Worm (Caenorhabditis elegans) whole organism, L4 larva: Measurements from ENCODE around the gene tag-273.

Experiments
- F37D6.2 ChIP-seq: sonication (generic microtip); optimal IDR thresholded peaks from 2 replicates; lab custom pipeline; 2016; ENCODE audit warnings: mild to moderate bottlenecking, missing genetic modification characterization, missing compliant biosample characterization
- Y105C5A.15 ChIP-seq: fragments of 200-800 bp; sonication (Bioruptor generic); IDR thresholded peaks from 2 replicates; pipeline ENCODE4 v1.3.6; 2022; ENCODE audit warnings: missing genetic modification characterization, missing compliant biosample characterization
- Y48G9A.11 ChIP-seq: fragments of 200-800 bp; sonication (Bioruptor generic); IDR thresholded peaks from 2 replicates; pipeline ENCODE4 v1.3.6; 2022; ENCODE audit warnings: missing genetic modification reagents, missing genetic modification characterization, missing compliant biosample characterization
- ZK546.5 ChIP-seq, 2 experiments: sonication (generic microtip); optimal IDR thresholded peaks; 2 replicates each; lab custom pipeline; 2017; ENCODE audit warnings: missing biosample characterization in 2 of 2, missing genetic modification characterization in 2 of 2
- aha-1 ChIP-seq: fragments of 150-350 bp; peaks from one replicate; lab custom pipeline; 2014; ENCODE audit warnings: missing biosample characterization, missing genetic modification characterization
- ama-1 ChIP-seq: fragments of 150-350 bp; optimal IDR thresholded peaks from 2 replicates; lab custom pipeline; 2014; ENCODE audit warnings: inconsistent platforms, mixed read lengths
- ceh-20 ChIP-seq: fragments of 200-800 bp; sonication (Bioruptor generic); IDR thresholded peaks from 2 replicates; pipeline ENCODE4 v1.3.6; 2022; ENCODE audit warnings: missing genetic modification reagents, missing genetic modification characterization, missing compliant biosample characterization
- ceh-32 ChIP-seq: sonication (generic microtip); optimal IDR thresholded peaks from 2 replicates; lab custom pipeline; 2016; ENCODE audit warnings: mild to moderate bottlenecking, missing genetic modification characterization, missing compliant biosample characterization; ENCODE audit not compliant: poor library complexity
- ceh-44 ChIP-seq: fragments of 200-800 bp; sonication (Bioruptor generic); IDR thresholded peaks from 2 replicates; pipeline ENCODE4 v1.3.6; 2022; ENCODE audit warnings: missing genetic modification reagents, missing genetic modification characterization, missing compliant biosample characterization
- ceh-62 ChIP-seq: sonication (generic microtip); optimal IDR thresholded peaks from 2 replicates; lab custom pipeline; 2017; ENCODE audit warnings: missing biosample characterization, missing genetic modification characterization
- ceh-82 ChIP-seq: sonication (generic microtip); optimal IDR thresholded peaks from 2 replicates; lab custom pipeline; 2017; ENCODE audit warnings: missing biosample characterization, missing genetic modification characterization
- ces-1 ChIP-seq: fragments of 150-350 bp; sonication (generic microtip); optimal IDR thresholded peaks from 4 replicates; lab custom pipeline; 2014; ENCODE audit warnings: missing biosample characterization, missing genetic modification reagents, missing genetic modification characterization
- cey-2 ChIP-seq: sonication (generic microtip); optimal IDR thresholded peaks from 3 replicates; lab custom pipeline; 2017; ENCODE audit warnings: missing genetic modification characterization, mild to moderate bottlenecking, missing compliant biosample characterization, antibody characterized with exemption, borderline replicate concordance; ENCODE audit not compliant: insufficient read depth
- ctbp-1 ChIP-seq: fragments of 200-800 bp; sonication (Bioruptor generic); IDR thresholded peaks from 2 replicates; pipeline ENCODE4 v1.3.6; 2022; ENCODE audit warnings: missing genetic modification reagents, missing genetic modification characterization, missing compliant biosample characterization
- daf-12 ChIP-seq: fragments of 150-350 bp; optimal IDR thresholded peaks from 2 replicates; lab custom pipeline; 2014; ENCODE audit warnings: missing biosample characterization, missing genetic modification reagents, missing genetic modification characterization
- daf-16 ChIP-seq, 3 experiments: sonication (generic microtip); optimal IDR thresholded peaks; 2 replicates each; lab custom pipeline; 2016 to 2017; ENCODE audit warnings: missing genetic modification characterization in 3 of 3, missing genetic modification reagents in 3 of 3, mild to moderate bottlenecking in 2 of 3, missing compliant biosample characterization in 2 of 3, missing biosample characterization in 1 of 3, moderate library complexity in 1 of 3
- daf-8 ChIP-seq: fragments of 200-800 bp; sonication (Bioruptor generic); IDR thresholded peaks from 2 replicates; pipeline ENCODE4 v1.3.6; 2022; ENCODE audit warnings: missing genetic modification characterization, missing compliant biosample characterization
- dpl-1 ChIP-seq: fragments of 150-350 bp; optimal IDR thresholded peaks from 2 replicates; lab custom pipeline; 2014; ENCODE audit warnings: missing biosample characterization, missing genetic modification reagents, missing genetic modification characterization
- duxl-1 ChIP-seq: sonication (generic microtip); optimal IDR thresholded peaks from 2 replicates; lab custom pipeline; 2016; ENCODE audit warnings: mild to moderate bottlenecking, missing genetic modification characterization, moderate library complexity, missing compliant biosample characterization; ENCODE audit not compliant: poor library complexity
- egl-27 ChIP-seq: sonication (generic microtip); optimal IDR thresholded peaks from 3 replicates; lab custom pipeline; 2017; ENCODE audit warnings: missing biosample characterization, missing genetic modification reagents, missing genetic modification characterization
- fkh-10 ChIP-seq: fragments of 150-350 bp; optimal IDR thresholded peaks from 2 replicates; lab custom pipeline; 2014; ENCODE audit warnings: missing biosample characterization, missing genetic modification reagents, missing genetic modification characterization
- fos-1 ChIP-seq: fragments of 150-350 bp; optimal IDR thresholded peaks from 2 replicates; lab custom pipeline; 2014; ENCODE audit warnings: missing biosample characterization, missing genetic modification characterization
- hlh-11 ChIP-seq: fragments of 200-800 bp; sonication (Bioruptor generic); optimal IDR thresholded peaks from 2 replicates; lab custom pipeline; 2018; ENCODE audit warnings: mild to moderate bottlenecking, missing genetic modification characterization, missing compliant biosample characterization
- lim-7 ChIP-seq: fragments of 200-800 bp; sonication (Bioruptor generic); IDR thresholded peaks from 2 replicates; pipeline ENCODE4 v1.3.6; 2022; ENCODE audit warnings: missing genetic modification characterization, missing compliant biosample characterization
- lin-13 ChIP-seq: fragments of 150-350 bp; optimal IDR thresholded peaks from 2 replicates; lab custom pipeline; 2014; ENCODE audit warnings: missing biosample characterization, missing genetic modification reagents, missing genetic modification characterization
- lin-29 ChIP-seq: fragments of 200-800 bp; sonication (Bioruptor generic); IDR thresholded peaks from 2 replicates; pipeline ENCODE4 v1.3.6; 2022; ENCODE audit warnings: missing genetic modification reagents, missing genetic modification characterization, missing compliant biosample characterization
- lin-38 ChIP-seq: fragments of 200-800 bp; sonication (Bioruptor generic); IDR thresholded peaks from 2 replicates; pipeline ENCODE4 v1.3.6; 2022; ENCODE audit warnings: missing genetic modification reagents, missing genetic modification characterization, missing compliant biosample characterization
- mdl-1 ChIP-seq, 2 experiments: fragments of 150-350 bp in 1 of 2; sonication (generic microtip) in 1 of 2; optimal IDR thresholded peaks; 2 replicates each; lab custom pipeline; 2014 to 2017; ENCODE audit warnings: missing biosample characterization in 2 of 2, missing genetic modification characterization in 2 of 2
- nhr-10 ChIP-seq: fragments of 150-350 bp; optimal IDR thresholded peaks from 2 replicates; lab custom pipeline; 2014; ENCODE audit warnings: missing biosample characterization, missing genetic modification characterization
- nhr-11 ChIP-seq: fragments of 150-350 bp; optimal IDR thresholded peaks from 2 replicates; lab custom pipeline; 2014; ENCODE audit warnings: missing biosample characterization, missing genetic modification characterization
- nhr-237 ChIP-seq: sonication (generic microtip); optimal IDR thresholded peaks from 2 replicates; lab custom pipeline; 2017; ENCODE audit warnings: missing biosample characterization, missing genetic modification characterization
- nhr-25 ChIP-seq: sonication (generic microtip); optimal IDR thresholded peaks from 2 replicates; lab custom pipeline; 2017; ENCODE audit warnings: missing genetic modification characterization, mild to moderate bottlenecking, missing compliant biosample characterization, antibody characterized with exemption, moderate library complexity, borderline replicate concordance; ENCODE audit not compliant: insufficient read depth
- nhr-28 ChIP-seq: fragments of 150-350 bp; optimal IDR thresholded peaks from 2 replicates; lab custom pipeline; 2014; ENCODE audit warnings: missing biosample characterization, missing genetic modification characterization
- nhr-48 ChIP-seq: sonication (generic microtip); optimal IDR thresholded peaks from 2 replicates; lab custom pipeline; 2016; ENCODE audit warnings: mild to moderate bottlenecking, missing genetic modification characterization, missing compliant biosample characterization
- nhr-76 ChIP-seq: fragments of 150-350 bp; optimal IDR thresholded peaks from 2 replicates; lab custom pipeline; 2014; ENCODE audit warnings: missing biosample characterization, missing genetic modification characterization
- nhr-77 ChIP-seq: fragments of 150-350 bp; optimal IDR thresholded peaks from 2 replicates; lab custom pipeline; 2014; ENCODE audit warnings: missing biosample characterization, missing genetic modification characterization
- php-3 ChIP-seq: fragments of 200-800 bp; sonication (Bioruptor generic); IDR thresholded peaks from 2 replicates; pipeline ENCODE4 v1.3.6; 2022; ENCODE audit warnings: missing genetic modification reagents, missing genetic modification characterization, missing compliant biosample characterization
- pqm-1 ChIP-seq: sonication (generic microtip); optimal IDR thresholded peaks from 2 replicates; lab custom pipeline; 2017; ENCODE audit warnings: missing biosample characterization, missing genetic modification characterization
- sdz-12 ChIP-seq: fragments of 200-800 bp; sonication (Bioruptor generic); optimal IDR thresholded peaks from 2 replicates; lab custom pipeline; 2018; ENCODE audit warnings: mild to moderate bottlenecking, missing genetic modification characterization, missing compliant biosample characterization
- set-16 ChIP-seq: fragments of 200-800 bp; sonication (Bioruptor generic); IDR thresholded peaks from 2 replicates; pipeline ENCODE4 v1.3.6; 2022; ENCODE audit warnings: missing genetic modification reagents, missing genetic modification characterization, missing compliant biosample characterization
- snpc-1.2 ChIP-seq: fragments of 200-800 bp; sonication (Bioruptor generic); IDR thresholded peaks from 2 replicates; pipeline ENCODE4 v1.3.6; 2022; ENCODE audit warnings: missing genetic modification reagents, missing genetic modification characterization, missing compliant biosample characterization
- tag-97 ChIP-seq: fragments of 200-800 bp; sonication (Bioruptor generic); IDR thresholded peaks from 2 replicates; pipeline ENCODE4 v1.3.6; 2022; ENCODE audit warnings: missing genetic modification characterization, missing compliant biosample characterization
- tra-1 ChIP-seq: fragments of 200-800 bp; sonication (Bioruptor generic); IDR thresholded peaks from 2 replicates; pipeline ENCODE4 v1.3.6; 2022; ENCODE audit warnings: missing genetic modification reagents, missing genetic modification characterization, missing compliant biosample characterization
- unc-62 ChIP-seq, 3 experiments: fragments of 150-350 bp in 1 of 3; sonication (generic microtip); optimal IDR thresholded peaks in 2 of 3; peaks in 1 of 3; 1 replicate in 1 of 3; 2 replicates in 2 of 3; lab custom pipeline; 2014 to 2017; ENCODE audit warnings: missing biosample characterization in 3 of 3, missing genetic modification characterization in 3 of 3, missing genetic modification reagents in 3 of 3, missing genotype in 1 of 3
- vab-7 ChIP-seq: fragments of 200-800 bp; sonication (Bioruptor generic); IDR thresholded peaks from 2 replicates; pipeline ENCODE4 v1.3.6; 2022; ENCODE audit warnings: missing genetic modification reagents, missing genetic modification characterization, missing compliant biosample characterization
- zag-1 ChIP-seq: fragments of 150-350 bp; optimal IDR thresholded peaks from 2 replicates; lab custom pipeline; 2014; ENCODE audit warnings: missing biosample characterization, missing genetic modification characterization
- zfp-2 ChIP-seq: sonication (generic microtip); optimal IDR thresholded peaks from 2 replicates; lab custom pipeline; 2016; ENCODE audit warnings: mild to moderate bottlenecking, missing genetic modification characterization, missing compliant biosample characterization
- zfp-3 ChIP-seq: fragments of 200-800 bp; sonication (Bioruptor generic); conservative IDR thresholded peaks from 2 replicates; pipeline ENCODE4 v1.3.6; 2022; ENCODE audit warnings: missing genetic modification reagents, missing genetic modification characterization, missing compliant biosample characterization
- ztf-11 ChIP-seq: fragments of 150-350 bp; optimal IDR thresholded peaks from 2 replicates; lab custom pipeline; 2014; ENCODE audit warnings: missing biosample characterization, missing genetic modification characterization
- ztf-7 ChIP-seq: fragments of 150-350 bp; optimal IDR thresholded peaks from 2 replicates; lab custom pipeline; 2014; ENCODE audit warnings: missing biosample characterization, missing genetic modification characterization

Gene tag-273

ce11 chrIV:14445191-14445795 is 59.7 kb downstream of the tag-273 start (continued):
- no peak for TF ChIP-seq nhr-237
- no peak for TF ChIP-seq fos-1 (tag; lab: Kevin White, UChicago)
- no peak for TF ChIP-seq vab-7 (GFP tag; lab: Robert Waterston, UW)
- no peak for TF ChIP-seq lim-7 (GFP tag; lab: Robert Waterston, UW)
- TF ChIP-seq mdl-1 (tag; optimal IDR thresholded peaks at IDR 0.05; lab: Kevin White, UChicago): no peak
- no peak for TF ChIP-seq daf-8 (GFP tag; lab: Robert Waterston, UW)
- TF ChIP-seq tag-97 (GFP tag; lab: Robert Waterston, UW): no peak
- no peak for TF ChIP-seq pqm-1
- TF ChIP-seq fkh-10: no peak
- TF ChIP-seq tra-1: no peak
- TF ChIP-seq lin-38 (GFP tag; lab: Robert Waterston, UW): no peak
- no peak for TF ChIP-seq nhr-77 (tag; lab: Kevin White, UChicago)
- no peak for TF ChIP-seq daf-16 (GFP tag; optimal IDR thresholded peaks at IDR 0.05; lab: Kevin White, UChicago)
- TF ChIP-seq daf-16 (tag; optimal IDR thresholded peaks at IDR 0.05; lab: Kevin White, UChicago): peak; percentile 42
- TF ChIP-seq nhr-28 (tag; lab: Kevin White, UChicago): peak; percentile 29
- no peak for TF ChIP-seq zfp-3 (GFP tag; lab: Robert Waterston, UW)
- TF ChIP-seq ztf-11: no peak
- no peak for TF ChIP-seq ctbp-1 (GFP tag; lab: Robert Waterston, UW)
- no peak for TF ChIP-seq lin-29 (GFP tag; lab: Robert Waterston, UW)
- TF ChIP-seq unc-62 (GFP tag; optimal IDR thresholded peaks at IDR 0.05 in 1 of 2; lab: Kevin White, UChicago): peak in 1 of 2 experiments; percentile 34
- TF ChIP-seq unc-62 (tag; optimal IDR thresholded peaks at IDR 0.05; lab: Kevin White, UChicago): no peak
- no peak for TF ChIP-seq zag-1 (tag; lab: Kevin White, UChicago)
- no peak for TF ChIP-seq daf-12 (tag; lab: Kevin White, UChicago)
- no peak for TF ChIP-seq snpc-1.2 (GFP tag; lab: Robert Waterston, UW)
- TF ChIP-seq F37D6.2 (tag; lab: Kevin White, UChicago): no peak
- no peak for TF ChIP-seq Y48G9A.11 (GFP tag; lab: Robert Waterston, UW)
- peak; percentile 18 for TF ChIP-seq aha-1
- TF ChIP-seq lin-13: no peak
- no peak for TF ChIP-seq set-16 (GFP tag; lab: Robert Waterston, UW)
- TF ChIP-seq dpl-1 (GFP tag; lab: Kevin White, UChicago): peak; percentile 13
- no peak for TF ChIP-seq ceh-82 (tag; lab: Kevin White, UChicago)
- TF ChIP-seq ceh-20 (GFP tag; lab: Robert Waterston, UW): no peak
- TF ChIP-seq egl-27: no peak
- TF ChIP-seq nhr-25 (tag; lab: Kevin White, UChicago): peak; percentile 9
- no peak for TF ChIP-seq nhr-10 (tag; lab: Kevin White, UChicago)
- TF ChIP-seq nhr-48 (tag; lab: Kevin White, UChicago): peak; percentile 8
- TF ChIP-seq ceh-32 (tag; lab: Kevin White, UChicago): no peak
- TF ChIP-seq ceh-44: no peak
- no peak for TF ChIP-seq ces-1 (GFP tag; lab: Kevin White, UChicago)
- TF ChIP-seq sdz-12 (GFP tag; lab: Kevin White, UChicago): no peak
- TF ChIP-seq hlh-11: no peak
- no peak for TF ChIP-seq cey-2 (tag; lab: Kevin White, UChicago)
- no peak for TF ChIP-seq ZK546.5 (tag; optimal IDR thresholded peaks at IDR 0.05; lab: Kevin White, UChicago)
- TF ChIP-seq nhr-76 (tag; lab: Kevin White, UChicago): no peak
- TF ChIP-seq ama-1 (lab: Kevin White, UChicago): no peak
- peak; percentile 65 for TF ChIP-seq ztf-7 (tag; lab: Kevin White, UChicago)
- peak; percentile 48; the same call in 1 of the 2 replicates for TF ChIP-seq php-3
- no peak for TF ChIP-seq duxl-1 (tag; lab: Kevin White, UChicago)
- TF ChIP-seq ceh-62 (tag; lab: Kevin White, UChicago): no peak
- TF ChIP-seq Y105C5A.15 (GFP tag; lab: Robert Waterston, UW): no peak
- TF ChIP-seq zfp-2 (tag; lab: Kevin White, UChicago): no peak
- TF ChIP-seq nhr-11 (tag; lab: Kevin White, UChicago): no peak
